Worm (Caenorhabditis elegans) whole organism, young adult: ENCODE results near the gene Y54F10BM.3.

Experiments used
- B0035.1 ChIP-seq: sonication (generic microtip); optimal IDR thresholded peaks from 2 replicates; lab custom pipeline; 2016; ENCODE audit warnings: missing genetic modification characterization, mild to moderate bottlenecking, missing compliant biosample characterization, missing genotype, missing genetic modification reagents
- C06A6.2 ChIP-seq: fragments of 200-800 bp; sonication (Bioruptor generic); conservative IDR thresholded peaks from 2 replicates; pipeline ENCODE4 v1.3.6; 2022; ENCODE audit warnings: missing genetic modification characterization, missing compliant biosample characterization
- D2030.7 ChIP-seq: fragments of 200-800 bp; sonication (Bioruptor generic); IDR thresholded peaks from 2 replicates; pipeline ENCODE4 v1.3.6; 2022; ENCODE audit warnings: missing genetic modification reagents, missing genetic modification characterization, missing compliant biosample characterization
- F10E7.11 ChIP-seq: sonication (generic microtip); optimal IDR thresholded peaks from 2 replicates; lab custom pipeline; 2017; ENCODE audit warnings: mild to moderate bottlenecking, missing genetic modification characterization, moderate library complexity, missing compliant biosample characterization
- F37B4.10 ChIP-seq: fragments of 200-800 bp; sonication (Bioruptor generic); IDR thresholded peaks from 2 replicates; pipeline ENCODE4 v1.3.6; 2022; ENCODE audit warnings: missing genetic modification characterization, missing compliant biosample characterization
- F39B2.1 ChIP-seq: fragments of 200-800 bp; sonication (Bioruptor generic); IDR thresholded peaks from 2 replicates; pipeline ENCODE4 v1.3.6; 2022; ENCODE audit warnings: missing genetic modification reagents, missing genetic modification characterization, missing compliant biosample characterization
- F49E8.2 ChIP-seq: sonication (generic microtip); optimal IDR thresholded peaks from 3 replicates; lab custom pipeline; 2017; ENCODE audit warnings: missing genetic modification characterization, mild to moderate bottlenecking, missing compliant biosample characterization, antibody characterized with exemption, moderate library complexity; ENCODE audit not compliant: insufficient read depth
- F57C9.4 ChIP-seq: sonication (generic microtip); optimal IDR thresholded peaks from 2 replicates; lab custom pipeline; 2017; ENCODE audit warnings: mild to moderate bottlenecking, missing genetic modification characterization, missing compliant biosample characterization
- K11D2.4 ChIP-seq: fragments of 200-800 bp; sonication (Bioruptor generic); IDR thresholded peaks from 2 replicates; pipeline ENCODE4 v1.3.6; 2022; ENCODE audit warnings: missing genetic modification reagents, missing genetic modification characterization, missing compliant biosample characterization
- Y53G8AR.9 ChIP-seq: fragments of 200-800 bp; sonication (Bioruptor generic); conservative IDR thresholded peaks from 2 replicates; pipeline ENCODE4 v1.3.6; 2022; ENCODE audit warnings: missing genetic modification reagents, missing genetic modification characterization, missing compliant biosample characterization
- Y56A3A.18 ChIP-seq: fragments of 200-800 bp; sonication (Bioruptor generic); IDR thresholded peaks from 2 replicates; pipeline ENCODE4 v1.3.6; 2022; ENCODE audit warnings: missing genetic modification reagents, missing genetic modification characterization, missing compliant biosample characterization
- Y67H2A.10 ChIP-seq: fragments of 200-800 bp; sonication (Bioruptor generic); conservative IDR thresholded peaks from 2 replicates; pipeline ENCODE4 v1.3.6; 2022; ENCODE audit warnings: missing genetic modification reagents, missing genetic modification characterization, missing compliant biosample characterization
- Y95B8A.8 ChIP-seq: fragments of 200-800 bp; sonication (Bioruptor generic); IDR thresholded peaks from 2 replicates; pipeline ENCODE4 v1.3.6; 2022; ENCODE audit warnings: missing genetic modification reagents, missing genetic modification characterization, missing compliant biosample characterization
- atf-7 ChIP-seq: sonication (generic microtip); optimal IDR thresholded peaks from 2 replicates; lab custom pipeline; 2017; ENCODE audit warnings: mild to moderate bottlenecking, missing genetic modification characterization, missing compliant biosample characterization
- attf-3 ChIP-seq: fragments of 200-800 bp; sonication (Bioruptor generic); conservative IDR thresholded peaks from 2 replicates; pipeline ENCODE4 v1.3.6; 2022; ENCODE audit warnings: missing genetic modification reagents, missing genetic modification characterization, missing compliant biosample characterization
- attf-5 ChIP-seq: fragments of 200-800 bp; sonication (Bioruptor generic); optimal IDR thresholded peaks from 2 replicates; lab custom pipeline; 2018; ENCODE audit warnings: mild to moderate bottlenecking, missing genetic modification characterization, missing compliant biosample characterization
- cebp-2 ChIP-seq: fragments of 200-800 bp; sonication (Bioruptor generic); IDR thresholded peaks from 2 replicates; pipeline ENCODE4 v1.3.6; 2022; ENCODE audit warnings: missing genetic modification characterization, missing compliant biosample characterization
- ceh-27 ChIP-seq: fragments of 200-800 bp; sonication (Bioruptor generic); optimal IDR thresholded peaks from 2 replicates; lab custom pipeline; 2018; ENCODE audit warnings: mild to moderate bottlenecking, missing genetic modification characterization, moderate library complexity, missing compliant biosample characterization
- dpff-1 ChIP-seq: sonication (generic microtip); optimal IDR thresholded peaks from 2 replicates; lab custom pipeline; 2017; ENCODE audit warnings: mild to moderate bottlenecking, missing genetic modification characterization, missing compliant biosample characterization
- dpl-1 ChIP-seq: fragments of 150-350 bp; optimal IDR thresholded peaks from 2 replicates; lab custom pipeline; 2014; ENCODE audit warnings: missing biosample characterization, missing genetic modification reagents, missing genetic modification characterization
- efl-1 ChIP-seq: fragments of 150-350 bp; optimal IDR thresholded peaks from 2 replicates; lab custom pipeline; 2014; ENCODE audit warnings: missing biosample characterization, missing genetic modification reagents, missing genetic modification characterization
- egl-44 ChIP-seq: fragments of 200-800 bp; sonication (Bioruptor generic); IDR thresholded peaks from 2 replicates; pipeline ENCODE4 v1.3.6; 2022; ENCODE audit warnings: missing genetic modification reagents, missing genetic modification characterization, missing compliant biosample characterization
- him-1 ChIP-seq: sonication (generic microtip); optimal IDR thresholded peaks from 2 replicates; lab custom pipeline; 2016; ENCODE audit warnings: missing genotype, missing genetic modification reagents, missing genetic modification characterization, missing compliant biosample characterization
- hlh-12 ChIP-seq: sonication (generic microtip); optimal IDR thresholded peaks from 2 replicates; lab custom pipeline; 2016; ENCODE audit warnings: missing genetic modification characterization, missing compliant biosample characterization
- hrde-1 ChIP-seq: sonication (generic microtip); optimal IDR thresholded peaks from 2 replicates; lab custom pipeline; 2016; ENCODE audit warnings: missing genetic modification characterization, mild to moderate bottlenecking, missing compliant biosample characterization, moderate library complexity, missing genotype, missing genetic modification reagents, borderline replicate concordance
- let-607 ChIP-seq, 2 experiments: fragments of 200-800 bp in 1 of 2; sonication (Bioruptor generic) in 1 of 2; sonication (generic microtip) in 1 of 2; optimal IDR thresholded peaks; 2 replicates each; lab custom pipeline; 2016 to 2018; ENCODE audit warnings: mild to moderate bottlenecking in 2 of 2, missing compliant biosample characterization in 2 of 2, missing genetic modification characterization in 2 of 2, moderate library complexity in 2 of 2, missing genotype in 1 of 2
- lin-35 ChIP-seq, 3 experiments: fragments of 150-350 bp in 2 of 3; sonication (generic microtip) in 1 of 3; optimal IDR thresholded peaks; 2 replicates each; lab custom pipeline; 2014 to 2018; ENCODE audit warnings: missing biosample characterization in 3 of 3, missing genetic modification characterization in 3 of 3, missing genetic modification reagents in 3 of 3
- lin-54 ChIP-seq: fragments of 200-800 bp; sonication (Bioruptor generic); optimal IDR thresholded peaks from 2 replicates; lab custom pipeline; 2018; ENCODE audit warnings: mild to moderate bottlenecking, missing genetic modification characterization, missing compliant biosample characterization
- lsl-1 ChIP-seq: fragments of 200-800 bp; sonication (Bioruptor generic); optimal IDR thresholded peaks from 2 replicates; lab custom pipeline; 2018; ENCODE audit warnings: mild to moderate bottlenecking, missing genetic modification characterization, moderate library complexity, missing compliant biosample characterization
- madf-3 ChIP-seq: fragments of 200-800 bp; sonication (Bioruptor generic); IDR thresholded peaks from 2 replicates; pipeline ENCODE4 v1.3.6; 2022; ENCODE audit warnings: missing genetic modification reagents, missing genetic modification characterization, missing compliant biosample characterization
- madf-6 ChIP-seq: fragments of 200-800 bp; sonication (Bioruptor generic); IDR thresholded peaks from 2 replicates; pipeline ENCODE4 v1.3.6; 2022; ENCODE audit warnings: missing genetic modification reagents, missing genetic modification characterization, missing compliant biosample characterization
- mcd-1 ChIP-seq: fragments of 200-800 bp; sonication (Bioruptor generic); IDR thresholded peaks from 2 replicates; pipeline ENCODE4 v1.3.6; 2022; ENCODE audit warnings: missing genetic modification reagents, missing genetic modification characterization, missing compliant biosample characterization
- mes-4 ChIP-seq: sonication (generic microtip); optimal IDR thresholded peaks from 2 replicates; lab custom pipeline; 2016; ENCODE audit warnings: missing genotype, missing genetic modification characterization, missing compliant biosample characterization
- nhr-120 ChIP-seq: fragments of 200-800 bp; sonication (Bioruptor generic); IDR thresholded peaks from 2 replicates; pipeline ENCODE4 v1.3.6; 2022; ENCODE audit warnings: missing genetic modification characterization, missing compliant biosample characterization
- nhr-179 ChIP-seq: sonication (generic microtip); optimal IDR thresholded peaks from 2 replicates; lab custom pipeline; 2016; ENCODE audit warnings: mild to moderate bottlenecking, missing genetic modification characterization, missing compliant biosample characterization
- nhr-27 ChIP-seq: fragments of 200-800 bp; sonication (Bioruptor generic); optimal IDR thresholded peaks from 2 replicates; lab custom pipeline; 2018; ENCODE audit warnings: mild to moderate bottlenecking, missing genetic modification characterization, moderate library complexity, missing compliant biosample characterization
- pbrm-1 ChIP-seq: fragments of 200-800 bp; sonication (Bioruptor generic); IDR thresholded peaks from 2 replicates; pipeline ENCODE4 v1.3.6; 2022; ENCODE audit warnings: missing genetic modification reagents, missing genetic modification characterization, missing compliant biosample characterization
- rcor-1 ChIP-seq: fragments of 200-800 bp; sonication (Bioruptor generic); IDR thresholded peaks from 2 replicates; pipeline ENCODE4 v1.3.6; 2022; ENCODE audit warnings: missing genetic modification reagents, missing genetic modification characterization, missing compliant biosample characterization
- rec-8 ChIP-seq, 2 experiments: sonication (generic microtip); optimal IDR thresholded peaks; 2 replicates each; lab custom pipeline; 2016; ENCODE audit warnings: mild to moderate bottlenecking in 2 of 2, missing genetic modification characterization in 2 of 2, missing genetic modification reagents in 2 of 2, missing genotype in 2 of 2, missing biosample characterization in 1 of 2, missing compliant biosample characterization in 1 of 2, moderate library complexity in 1 of 2
- rpc-1 ChIP-seq, 2 experiments: fragments of 150-350 bp in 1 of 2; sonication (generic microtip) in 1 of 2; optimal IDR thresholded peaks; 2 replicates each; lab custom pipeline; 2014 to 2018; ENCODE audit warnings: missing biosample characterization in 1 of 2, missing genetic modification characterization in 1 of 2, missing genetic modification reagents in 1 of 2, missing genotype in 1 of 2
- sdz-38 ChIP-seq: sonication (generic microtip); optimal IDR thresholded peaks from 2 replicates; lab custom pipeline; 2016; ENCODE audit warnings: missing genotype, missing genetic modification characterization, missing compliant biosample characterization
- snpc-1.3 ChIP-seq: sonication (generic microtip); optimal IDR thresholded peaks from 2 replicates; lab custom pipeline; 2017; ENCODE audit warnings: missing genetic modification characterization, mild to moderate bottlenecking, missing compliant biosample characterization, antibody characterized with exemption, moderate library complexity, missing genotype, missing genetic modification reagents; ENCODE audit not compliant: insufficient read depth
- snpc-4 ChIP-seq, 5 experiments: fragments of 150-350 bp in 1 of 5; sonication (generic microtip) in 4 of 5; optimal IDR thresholded peaks; 2 replicates each; lab custom pipeline; 2014 to 2018; ENCODE audit warnings: missing genetic modification characterization in 5 of 5, missing biosample characterization in 3 of 5, antibody characterized with exemption in 2 of 5, mild to moderate bottlenecking in 2 of 5, missing compliant biosample characterization in 2 of 5, missing genotype in 2 of 5, moderate library complexity in 2 of 5, missing genetic modification reagents in 1 of 5
- xnd-1 ChIP-seq: sonication (generic microtip); optimal IDR thresholded peaks from 2 replicates; lab custom pipeline; 2016; ENCODE audit warnings: missing genotype, missing genetic modification reagents, missing genetic modification characterization, missing compliant biosample characterization
- ztf-18 ChIP-seq: sonication (generic microtip); optimal IDR thresholded peaks from 2 replicates; lab custom pipeline; 2016; ENCODE audit warnings: missing genotype, mild to moderate bottlenecking, missing genetic modification characterization, missing compliant biosample characterization
- ztf-26 ChIP-seq: sonication (generic microtip); optimal IDR thresholded peaks from 2 replicates; lab custom pipeline; 2017; ENCODE audit warnings: missing genetic modification characterization, missing compliant biosample characterization
- ztf-3 ChIP-seq: fragments of 200-800 bp; sonication (Bioruptor generic); optimal IDR thresholded peaks from 2 replicates; lab custom pipeline; 2018; ENCODE audit warnings: mild to moderate bottlenecking, missing genetic modification characterization, missing compliant biosample characterization

Gene Y54F10BM.3

ce11 chrIII:2331033-2331625 is 49.3 kb downstream of the Y54F10BM.3 start, which contains the start of the genes Y54F10BM.13 and ppm-1.D:
Gene Y54F10BM.13, minus strand, starts transcription at chrIII:2331083.
Gene ppm-1.D, plus strand, starts transcription at chrIII:2331572.
- peak; percentile 89 for TF ChIP-seq mcd-1 (GFP tag; lab: Robert Waterston, UW)
- peak; percentile 63 for TF ChIP-seq dpl-1
- no peak for TF ChIP-seq K11D2.4 (GFP tag; lab: Robert Waterston, UW)
- TF ChIP-seq nhr-179 (tag; lab: Kevin White, UChicago): no peak
- TF ChIP-seq snpc-4 (GFP tag; optimal IDR thresholded peaks at IDR 0.05; lab: Kevin White, UChicago): no peak
- TF ChIP-seq snpc-4 (tag; optimal IDR thresholded peaks at IDR 0.05; lab: Kevin White, UChicago): no peak
- TF ChIP-seq sdz-38 (tag; lab: Kevin White, UChicago): no peak
- TF ChIP-seq madf-3: no peak
- TF ChIP-seq F49E8.2 (tag; lab: Kevin White, UChicago): no peak
- no peak for TF ChIP-seq egl-44 (GFP tag; lab: Robert Waterston, UW)
- no peak for TF ChIP-seq hlh-12 (tag; lab: Kevin White, UChicago)
- peak in 1 of 3 experiments; percentile 48 for TF ChIP-seq lin-35 (GFP tag; optimal IDR thresholded peaks at IDR 0.05; lab: Kevin White, UChicago)
- TF ChIP-seq pbrm-1: no peak
- no peak for TF ChIP-seq atf-7 (tag; lab: Kevin White, UChicago)
- TF ChIP-seq lsl-1: peak; percentile 37
- TF ChIP-seq cebp-2 (GFP tag; lab: Robert Waterston, UW): no peak
- no peak for TF ChIP-seq rec-8 (tag; optimal IDR thresholded peaks at IDR 0.05; lab: Kevin White, UChicago)
- no peak for TF ChIP-seq dpff-1 (tag; lab: Kevin White, UChicago)
- TF ChIP-seq Y53G8AR.9: no peak
- peak; percentile 19; the same call in 1 of the 2 replicates for TF ChIP-seq madf-6 (GFP tag; lab: Robert Waterston, UW)
- no peak for TF ChIP-seq F57C9.4 (tag; lab: Kevin White, UChicago)
- TF ChIP-seq F10E7.11 (tag; lab: Kevin White, UChicago): no peak
- TF ChIP-seq C06A6.2 (GFP tag; lab: Robert Waterston, UW): no peak
- peak; percentile 76 for TF ChIP-seq lin-54 (GFP tag; lab: Kevin White, UChicago)
- TF ChIP-seq D2030.7: peak; percentile 55; the same call in 1 of the 2 replicates
- TF ChIP-seq mes-4 (tag; lab: Kevin White, UChicago): no peak
- no peak for TF ChIP-seq let-607 (tag; optimal IDR thresholded peaks at IDR 0.05; lab: Kevin White, UChicago)
- TF ChIP-seq rpc-1 (optimal IDR thresholded peaks at IDR 0.05; lab: Kevin White, UChicago): no peak
- no peak for TF ChIP-seq rpc-1 (tag; optimal IDR thresholded peaks at IDR 0.05; lab: Kevin White, UChicago)
- no peak for TF ChIP-seq ztf-3 (GFP tag; lab: Kevin White, UChicago)
- TF ChIP-seq xnd-1 (tag; lab: Kevin White, UChicago): no peak
- TF ChIP-seq snpc-1.3 (tag; lab: Kevin White, UChicago): no peak
- TF ChIP-seq F39B2.1 (GFP tag; lab: Robert Waterston, UW): no peak
- no peak for TF ChIP-seq ceh-27
- TF ChIP-seq him-1 (tag; lab: Kevin White, UChicago): no peak
- peak; percentile 4 for TF ChIP-seq attf-5
- TF ChIP-seq Y56A3A.18 (GFP tag; lab: Robert Waterston, UW): no peak
- TF ChIP-seq ztf-26 (tag; lab: Kevin White, UChicago): no peak
- peak; percentile 85 for TF ChIP-seq efl-1 (GFP tag; lab: Kevin White, UChicago)
- TF ChIP-seq B0035.1 (tag; lab: Kevin White, UChicago): no peak
- no peak for TF ChIP-seq nhr-27 (tag; lab: Kevin White, UChicago)
- no peak for TF ChIP-seq ztf-18 (tag; lab: Kevin White, UChicago)
- TF ChIP-seq Y67H2A.10: no peak
- no peak for TF ChIP-seq nhr-120 (GFP tag; lab: Robert Waterston, UW)
- no peak for TF ChIP-seq attf-3 (GFP tag; lab: Robert Waterston, UW)
- no peak for TF ChIP-seq Y95B8A.8 (GFP tag; lab: Robert Waterston, UW)
- TF ChIP-seq F37B4.10 (GFP tag; lab: Robert Waterston, UW): no peak
- TF ChIP-seq rcor-1: no peak
- no peak for TF ChIP-seq hrde-1 (tag; lab: Kevin White, UChicago)
